Fruit fly (Drosophila melanogaster) whole organism, embryonic: Measurements from ENCODE around the gene Cyp313a1.

Experiments
- Ada2b ChIP-seq: fragments of 200-800 bp; sonication (Bioruptor generic); IDR thresholded peaks from 2 replicates; pipeline ENCODE4 v1.3.6; 2022; ENCODE audit warnings: missing biosample characterization, missing genetic modification characterization
- Aef1 ChIP-seq: fragments of 200-800 bp; sonication (Bioruptor generic); IDR thresholded peaks from 3 replicates; pipeline ENCODE4 v1.3.6; 2022; ENCODE audit warnings: missing biosample characterization, missing genetic modification characterization
- CG11504 ChIP-seq: fragments of 200-800 bp; sonication (Bioruptor generic); optimal IDR thresholded peaks from 3 replicates; lab custom pipeline; 2019; ENCODE audit warnings: missing biosample characterization, mild to moderate bottlenecking, missing genetic modification characterization, moderate library complexity
- CG13287 ChIP-seq: fragments of 200-800 bp; sonication (Bioruptor generic); IDR thresholded peaks from 2 replicates; pipeline ENCODE4 v1.3.6; 2022; ENCODE audit warnings: missing biosample characterization, missing genetic modification characterization; ENCODE audit not compliant: partially characterized antibody
- CG13894 ChIP-seq: fragments of 200-800 bp; sonication (Bioruptor generic); optimal IDR thresholded peaks from 3 replicates; lab custom pipeline; 2018; ENCODE audit warnings: missing biosample characterization, mild to moderate bottlenecking, missing genetic modification characterization, moderate library complexity
- CG15269 ChIP-seq: fragments of 200-800 bp; sonication (Bioruptor generic); optimal IDR thresholded peaks from 2 replicates; lab custom pipeline; 2018; ENCODE audit warnings: missing biosample characterization, mild to moderate bottlenecking, missing genetic modification characterization, moderate library complexity
- CG1602 ChIP-seq: fragments of 200-800 bp; sonication (Bioruptor generic); optimal IDR thresholded peaks from 3 replicates; lab custom pipeline; 2016; ENCODE audit warnings: missing biosample characterization, missing genetic modification characterization
- CG1647 ChIP-seq: fragments of 200-800 bp; sonication (Bioruptor generic); optimal IDR thresholded peaks from 3 replicates; lab custom pipeline; 2016; ENCODE audit warnings: missing biosample characterization, missing genetic modification characterization
- CG18599 ChIP-seq: fragments of 200-800 bp; sonication (Bioruptor generic); optimal IDR thresholded peaks from 3 replicates; lab custom pipeline; 2017; ENCODE audit warnings: missing biosample characterization, missing genetic modification characterization, mild to moderate bottlenecking, moderate library complexity, missing genetic modification reagents
- CG2120 ChIP-seq: fragments of 200-800 bp; sonication (Bioruptor generic); optimal IDR thresholded peaks from 3 replicates; lab custom pipeline; 2016; ENCODE audit warnings: missing biosample characterization, missing genetic modification characterization
- CG2202 ChIP-seq: fragments of 200-800 bp; sonication (Bioruptor generic); optimal IDR thresholded peaks from 2 replicates; lab custom pipeline; 2018; ENCODE audit warnings: missing biosample characterization, mild to moderate bottlenecking, missing genetic modification characterization
- CG2678 ChIP-seq: fragments of 200-800 bp; sonication (Bioruptor generic); optimal IDR thresholded peaks from 3 replicates; lab custom pipeline; 2019; ENCODE audit warnings: missing biosample characterization, mild to moderate bottlenecking, missing genetic modification characterization, moderate library complexity
- CG2875 ChIP-seq: fragments of 200-800 bp; sonication (Bioruptor generic); optimal IDR thresholded peaks from 2 replicates; lab custom pipeline; 2017; ENCODE audit warnings: missing biosample characterization, mild to moderate bottlenecking, missing genetic modification characterization, missing genetic modification reagents
- CG3163 ChIP-seq: fragments of 200-800 bp; sonication (Bioruptor generic); optimal IDR thresholded peaks from 3 replicates; lab custom pipeline; 2016; ENCODE audit warnings: missing biosample characterization, missing genetic modification characterization
- CG34376 ChIP-seq: fragments of 200-800 bp; sonication (Bioruptor generic); optimal IDR thresholded peaks from 2 replicates; lab custom pipeline; 2018; ENCODE audit warnings: missing biosample characterization, mild to moderate bottlenecking, missing genetic modification characterization
- CG3995 ChIP-seq: fragments of 200-800 bp; sonication (Bioruptor generic); optimal IDR thresholded peaks from 3 replicates; lab custom pipeline; 2016; ENCODE audit warnings: missing biosample characterization, missing genetic modification characterization
- CG4360 ChIP-seq: fragments of 200-800 bp; sonication (Bioruptor generic); IDR thresholded peaks from 2 replicates; pipeline ENCODE4 v1.3.6; 2022; ENCODE audit warnings: missing biosample characterization, missing genetic modification characterization
- CG7839 ChIP-seq: fragments of 200-800 bp; sonication (Bioruptor generic); optimal IDR thresholded peaks from 3 replicates; lab custom pipeline; 2018; ENCODE audit warnings: missing biosample characterization, mild to moderate bottlenecking, missing genetic modification characterization, moderate library complexity
- CG7987 ChIP-seq: fragments of 200-800 bp; sonication (Bioruptor generic); optimal IDR thresholded peaks from 2 replicates; lab custom pipeline; 2018; ENCODE audit warnings: missing biosample characterization, mild to moderate bottlenecking, missing genetic modification characterization, moderate library complexity
- CG8924 ChIP-seq: fragments of 200-800 bp; optimal IDR thresholded peaks from 3 replicates; lab custom pipeline; 2019; ENCODE audit warnings: missing biosample characterization, mild to moderate bottlenecking, missing genetic modification characterization, moderate library complexity
- CG9932 ChIP-seq: fragments of 200-800 bp; sonication (Bioruptor generic); IDR thresholded peaks from 2 replicates; pipeline ENCODE4 v1.3.6; 2022; ENCODE audit warnings: missing biosample characterization, missing genetic modification characterization
- Dbx ChIP-seq: fragments of 200-800 bp; sonication (Bioruptor generic); IDR thresholded peaks from 3 replicates; pipeline ENCODE4 v1.3.6; 2022; ENCODE audit warnings: missing biosample characterization, missing genetic modification characterization
- Ets65A ChIP-seq: fragments of 200-800 bp; sonication (Bioruptor generic); peaks from one replicate; lab custom pipeline; 2016; ENCODE audit warnings: missing biosample characterization, missing genetic modification characterization
- Fer1 ChIP-seq: fragments of 200-800 bp; sonication (Bioruptor generic); optimal IDR thresholded peaks from 2 replicates; lab custom pipeline; 2017; ENCODE audit warnings: missing biosample characterization, mild to moderate bottlenecking, missing genetic modification characterization
- Fer3 ChIP-seq: fragments of 200-800 bp; sonication (Bioruptor generic); optimal IDR thresholded peaks from 2 replicates; lab custom pipeline; 2018; ENCODE audit warnings: missing biosample characterization, mild to moderate bottlenecking, missing genetic modification characterization, moderate library complexity
- Hmr ChIP-seq: fragments of 200-800 bp; sonication (Bioruptor generic); optimal IDR thresholded peaks from 3 replicates; lab custom pipeline; 2017; ENCODE audit warnings: mild to moderate bottlenecking, missing biosample characterization, missing genetic modification reagents, missing genetic modification characterization
- Tbp ChIP-seq: fragments of >200 bp; optimal IDR thresholded peaks from 2 replicates; lab custom pipeline; 2018; ENCODE audit warnings: missing biosample characterization, missing genetic modification characterization
- abd-A ChIP-seq: fragments of 200-800 bp; sonication (Bioruptor generic); optimal IDR thresholded peaks from 3 replicates; lab custom pipeline; 2019; ENCODE audit warnings: missing biosample characterization, mild to moderate bottlenecking, missing genetic modification characterization, moderate library complexity
- ash1 ChIP-seq: fragments of 200-800 bp; sonication (Bioruptor generic); optimal IDR thresholded peaks from 2 replicates; lab custom pipeline; 2018; ENCODE audit warnings: missing biosample characterization, mild to moderate bottlenecking, missing genetic modification characterization
- chm ChIP-seq: fragments of 200-800 bp; sonication (Bioruptor generic); IDR thresholded peaks from 2 replicates; pipeline ENCODE4 v1.3.6; 2022; ENCODE audit warnings: missing biosample characterization, missing genetic modification characterization
- cwo ChIP-seq: fragments of 200-800 bp; sonication (Bioruptor generic); optimal IDR thresholded peaks from 3 replicates; lab custom pipeline; 2017; ENCODE audit warnings: missing biosample characterization, missing genetic modification characterization, mild to moderate bottlenecking, moderate library complexity, missing genetic modification reagents
- dmrt99B ChIP-seq: fragments of 200-800 bp; sonication (Bioruptor generic); optimal IDR thresholded peaks from 2 replicates; lab custom pipeline; 2018; ENCODE audit warnings: missing biosample characterization, mild to moderate bottlenecking, missing genetic modification characterization, moderate library complexity
- dysf ChIP-seq: fragments of 200-800 bp; sonication (Bioruptor generic); IDR thresholded peaks from 3 replicates; pipeline ENCODE4 v1.3.6; 2022; ENCODE audit warnings: missing biosample characterization, missing genetic modification characterization
- exex ChIP-seq: fragments of 200-800 bp; sonication (Bioruptor generic); optimal IDR thresholded peaks from 4 replicates; lab custom pipeline; 2018; ENCODE audit warnings: missing biosample characterization, mild to moderate bottlenecking, missing genetic modification characterization, moderate library complexity
- gem ChIP-seq: fragments of 200-800 bp; sonication (Bioruptor generic); optimal IDR thresholded peaks from 2 replicates; lab custom pipeline; 2019; ENCODE audit warnings: missing biosample characterization, mild to moderate bottlenecking, missing genetic modification characterization, moderate library complexity
- grau ChIP-seq: fragments of 200-800 bp; optimal IDR thresholded peaks from 3 replicates; lab custom pipeline; 2019; ENCODE audit warnings: missing biosample characterization, mild to moderate bottlenecking, missing genetic modification characterization, moderate library complexity
- lab ChIP-seq: fragments of 200-800 bp; sonication (Bioruptor generic); optimal IDR thresholded peaks from 3 replicates; lab custom pipeline; 2017; ENCODE audit warnings: missing biosample characterization, missing genetic modification characterization, mild to moderate bottlenecking, moderate library complexity, missing genetic modification reagents
- lilli ChIP-seq: fragments of 200-800 bp; sonication (Bioruptor generic); optimal IDR thresholded peaks from 3 replicates; lab custom pipeline; 2016; ENCODE audit warnings: missing biosample characterization, missing genetic modification characterization
- nmo ChIP-seq: fragments of 200-800 bp; sonication (Bioruptor generic); optimal IDR thresholded peaks from 2 replicates; lab custom pipeline; 2018; ENCODE audit warnings: missing biosample characterization, mild to moderate bottlenecking, missing genetic modification characterization, moderate library complexity
- onecut ChIP-seq: fragments of 200-800 bp; sonication (Bioruptor generic); IDR thresholded peaks from 2 replicates; pipeline ENCODE4 v1.3.6; 2022; ENCODE audit warnings: missing biosample characterization, missing genetic modification characterization
- repo ChIP-seq: fragments of 200-800 bp; sonication (Bioruptor generic); optimal IDR thresholded peaks from 2 replicates; lab custom pipeline; 2016; ENCODE audit warnings: missing biosample characterization, missing genetic modification characterization
- row ChIP-seq: fragments of 200-800 bp; sonication (Bioruptor generic); IDR thresholded peaks from 3 replicates; pipeline ENCODE4 v1.3.6; 2022; ENCODE audit warnings: missing biosample characterization, missing genetic modification characterization
- sens-2 ChIP-seq: fragments of 200-800 bp; sonication (Bioruptor generic); IDR thresholded peaks from 2 replicates; pipeline ENCODE4 v1.3.6; 2022; ENCODE audit warnings: missing biosample characterization, missing genetic modification characterization
- slou ChIP-seq: fragments of 200-800 bp; sonication (Bioruptor generic); optimal IDR thresholded peaks from 3 replicates; lab custom pipeline; 2016; ENCODE audit warnings: missing biosample characterization, missing genetic modification characterization
- stc ChIP-seq: fragments of 200-800 bp; sonication (Bioruptor generic); IDR thresholded peaks from 2 replicates; pipeline ENCODE4 v1.3.6; 2022; ENCODE audit warnings: missing biosample characterization, missing genetic modification characterization
- zen2 ChIP-seq: fragments of 200-800 bp; sonication (Bioruptor generic); IDR thresholded peaks from 3 replicates; pipeline ENCODE4 v1.3.6; 2022; ENCODE audit warnings: missing biosample characterization, missing genetic modification characterization; ENCODE audit not compliant: partially characterized antibody
- zfh2 ChIP-seq: fragments of 200-800 bp; sonication (Bioruptor generic); optimal IDR thresholded peaks from 2 replicates; lab custom pipeline; 2016; ENCODE audit warnings: missing biosample characterization, missing genetic modification characterization

Cyp313a1 gene

dm6 chr3R:14548752-14549151 lies 27.9 kb downstream of the Cyp313a1 start:
- TF ChIP-seq Aef1 (GFP tag; lab: Robert Waterston, UW) (no peak), CG3995 (GFP tag; lab: Kevin White, UChicago) (no peak), grau (peak; percentile 66), Tbp (GFP tag; lab: Kevin White, UChicago) (no peak), sens-2 (GFP tag; lab: Robert Waterston, UW) (no peak), CG3163 (GFP tag; lab: Kevin White, UChicago) (no peak), CG2678 (peak; percentile 22), CG2120 (peak; percentile 28), lab (GFP tag; lab: Kevin White, UChicago) (peak; percentile 32), stc (no peak), CG18599 (GFP tag; lab: Kevin White, UChicago) (peak; percentile 50), Ada2b (peak; percentile 27; the same call in 1 of the 2 replicates), CG2875 (GFP tag; lab: Kevin White, UChicago) (no peak), CG2202 (tag; lab: Kevin White, UChicago) (no peak), lilli (GFP tag; lab: Kevin White, UChicago) (peak; percentile 16), CG7839 (peak; percentile 16), Hmr (GFP tag; lab: Kevin White, UChicago) (peak; percentile 10), nmo (GFP tag; lab: Kevin White, UChicago) (no peak), Fer1 (peak; percentile 23), repo (no peak), CG11504 (peak; percentile 28), CG15269 (tag; lab: Kevin White, UChicago) (peak; percentile 22), CG8924 (tag; lab: Kevin White, UChicago) (no peak), dmrt99B (tag; lab: Kevin White, UChicago) (peak; percentile 20), CG13287 (no peak), chm (GFP tag; lab: Robert Waterston, UW) (no peak), CG9932 (GFP tag; lab: Robert Waterston, UW) (peak; percentile 32; the same call in 1 of the 2 replicates), gem (peak; percentile 9), dysf (GFP tag; lab: Robert Waterston, UW) (0 out of 3 replicates have a peak, but pooled peaks have one; percentile 27), zen2 (GFP tag; lab: Robert Waterston, UW) (no peak), onecut (GFP tag; lab: Robert Waterston, UW) (no peak), CG1602 (no peak), row (GFP tag; lab: Robert Waterston, UW) (peak; percentile 62), slou (GFP tag; lab: Kevin White, UChicago) (no peak), CG34376 (no peak), Dbx (GFP tag; lab: Robert Waterston, UW) (no peak), exex (tag; lab: Kevin White, UChicago) (no peak), CG1647 (GFP tag; lab: Kevin White, UChicago) (no peak)
- TF ChIP-seq, all 482 proteins: peak for 17

dm6 chr3R:14555021-14555420 lies 34.2 kb downstream of the Cyp313a1 start:
- TF ChIP-seq CG13894 (peak; percentile 68), Fer3 (tag; lab: Kevin White, UChicago) (no peak), Ets65A (peak; percentile 1), abd-A (peak; percentile 56), zfh2 (GFP tag; lab: Kevin White, UChicago) (no peak), cwo (GFP tag; lab: Kevin White, UChicago) (no peak), CG7987 (GFP tag; lab: Kevin White, UChicago) (no peak), CG4360 (GFP tag; lab: Robert Waterston, UW) (no peak), ash1 (no peak)
- TF ChIP-seq, all 482 proteins: peak for 3
